Fruit fly (Drosophila melanogaster) whole organism, embryonic: ENCODE results near the gene Neurl4.
A peak's percentile ranks its signal among the peaks of the same experiment; 100 is the strongest.

Experiments used
- B-H2 ChIP-seq: fragments of 200-800 bp; sonication (Bioruptor generic); optimal IDR thresholded peaks from 2 replicates; lab custom pipeline; 2018; ENCODE audit warnings: missing biosample characterization, mild to moderate bottlenecking, missing genetic modification characterization
- CG10267 ChIP-seq: fragments of 200-800 bp; sonication (Bioruptor generic); optimal IDR thresholded peaks from 2 replicates; lab custom pipeline; 2018; ENCODE audit warnings: missing biosample characterization, mild to moderate bottlenecking, missing genetic modification characterization, moderate library complexity
- CG11085 ChIP-seq: fragments of 200-800 bp; sonication (Bioruptor generic); IDR thresholded peaks from 2 replicates; pipeline ENCODE4 v1.3.6; 2022; ENCODE audit warnings: missing biosample characterization, missing genetic modification characterization
- CG12236 ChIP-seq: fragments of 200-800 bp; sonication (Bioruptor generic); optimal IDR thresholded peaks from 2 replicates; lab custom pipeline; 2016; ENCODE audit warnings: missing biosample characterization, missing genetic modification characterization
- CG12659 ChIP-seq: fragments of 200-800 bp; sonication (Bioruptor generic); optimal IDR thresholded peaks from 3 replicates; lab custom pipeline; 2017; ENCODE audit warnings: mild to moderate bottlenecking, missing biosample characterization, missing genetic modification reagents, missing genetic modification characterization
- CG13775 ChIP-seq: fragments of 200-800 bp; sonication (Bioruptor generic); optimal IDR thresholded peaks from 3 replicates; lab custom pipeline; 2017; ENCODE audit warnings: missing biosample characterization, mild to moderate bottlenecking, missing genetic modification characterization
- CG14050 ChIP-seq: fragments of 200-800 bp; sonication (Bioruptor generic); IDR thresholded peaks from 3 replicates; pipeline ENCODE4 v1.3.6; 2022; ENCODE audit warnings: missing biosample characterization, missing genetic modification characterization
- CG15269 ChIP-seq: fragments of 200-800 bp; sonication (Bioruptor generic); optimal IDR thresholded peaks from 2 replicates; lab custom pipeline; 2018; ENCODE audit warnings: missing biosample characterization, mild to moderate bottlenecking, missing genetic modification characterization, moderate library complexity
- CG17361 ChIP-seq: fragments of 200-800 bp; sonication (Bioruptor generic); IDR thresholded peaks from 3 replicates; pipeline ENCODE4 v1.3.6; 2022; ENCODE audit warnings: missing biosample characterization, missing genetic modification characterization
- CG17829 ChIP-seq: fragments of 200-800 bp; optimal IDR thresholded peaks from 2 replicates; lab custom pipeline; 2019; ENCODE audit warnings: missing biosample characterization, mild to moderate bottlenecking, missing genetic modification characterization, moderate library complexity
- CG18476 ChIP-seq: fragments of 200-800 bp; sonication (Bioruptor generic); optimal IDR thresholded peaks from 2 replicates; lab custom pipeline; 2016; ENCODE audit warnings: missing biosample characterization, mild to moderate bottlenecking, missing genetic modification characterization
- CG34422 ChIP-seq: fragments of 200-800 bp; sonication (Bioruptor generic); IDR thresholded peaks from 3 replicates; pipeline ENCODE4 v1.3.6; 2022; ENCODE audit warnings: missing biosample characterization, missing genetic modification characterization
- CG43689 ChIP-seq: fragments of 200-800 bp; sonication (Bioruptor generic); IDR thresholded peaks from 2 replicates; pipeline ENCODE4 v1.3.6; 2022; ENCODE audit warnings: missing biosample characterization, missing genetic modification characterization
- CG8924 ChIP-seq: fragments of 200-800 bp; optimal IDR thresholded peaks from 3 replicates; lab custom pipeline; 2019; ENCODE audit warnings: missing biosample characterization, mild to moderate bottlenecking, missing genetic modification characterization, moderate library complexity
- CG9932 ChIP-seq: fragments of 200-800 bp; sonication (Bioruptor generic); IDR thresholded peaks from 2 replicates; pipeline ENCODE4 v1.3.6; 2022; ENCODE audit warnings: missing biosample characterization, missing genetic modification characterization
- Doc3 ChIP-seq: fragments of 200-800 bp; sonication (Bioruptor generic); IDR thresholded peaks from 3 replicates; pipeline ENCODE4 v1.3.6; 2022; ENCODE audit warnings: missing biosample characterization, missing genetic modification characterization; ENCODE audit not compliant: partially characterized antibody
- Dref ChIP-seq: fragments of 200-800 bp; sonication (Bioruptor generic); IDR thresholded peaks from 2 replicates; pipeline ENCODE4 v1.3.6; 2022; ENCODE audit warnings: missing biosample characterization, missing genetic modification characterization
- E2f2 ChIP-seq: fragments of 200-800 bp; sonication (Bioruptor generic); IDR thresholded peaks from 2 replicates; pipeline ENCODE4 v1.3.6; 2022; ENCODE audit warnings: missing biosample characterization, missing genetic modification characterization
- ERR ChIP-seq: fragments of 200-800 bp; sonication (Bioruptor generic); optimal IDR thresholded peaks from 2 replicates; lab custom pipeline; 2016; ENCODE audit warnings: missing biosample characterization, missing genetic modification characterization
- Elba2 ChIP-seq: fragments of 200-800 bp; sonication (Bioruptor generic); optimal IDR thresholded peaks from 3 replicates; lab custom pipeline; 2016; ENCODE audit warnings: missing biosample characterization, missing genetic modification characterization
- Hr39 ChIP-seq: fragments of >200 bp; optimal IDR thresholded peaks from 2 replicates; lab custom pipeline; 2017
- MESR4 ChIP-seq: fragments of 200-800 bp; sonication (Bioruptor generic); optimal IDR thresholded peaks from 2 replicates; lab custom pipeline; 2018; ENCODE audit warnings: missing biosample characterization, mild to moderate bottlenecking, missing genetic modification characterization, moderate library complexity
- Mad ChIP-seq: fragments of 200-800 bp; sonication (Bioruptor generic); optimal IDR thresholded peaks from 2 replicates; lab custom pipeline; 2016; ENCODE audit warnings: missing biosample characterization, missing genetic modification characterization
- Rfx ChIP-seq: fragments of 200-800 bp; sonication (Bioruptor generic); IDR thresholded peaks from 2 replicates; pipeline ENCODE4 v1.3.6; 2022; ENCODE audit warnings: missing biosample characterization, missing genetic modification characterization
- Sin3A ChIP-seq: fragments of >200 bp; optimal IDR thresholded peaks from 2 replicates; lab custom pipeline; 2018
- Sry-δ ChIP-seq: fragments of 200-800 bp; sonication (Bioruptor generic); optimal IDR thresholded peaks from 2 replicates; lab custom pipeline; 2016; ENCODE audit warnings: missing biosample characterization, missing genetic modification characterization
- al ChIP-seq: fragments of 200-800 bp; sonication (Bioruptor generic); IDR thresholded peaks from 2 replicates; pipeline ENCODE4 v1.3.6; 2022; ENCODE audit warnings: missing biosample characterization, missing genetic modification characterization
- ap ChIP-seq: fragments of 200-800 bp; sonication (Bioruptor generic); IDR thresholded peaks from 2 replicates; pipeline ENCODE4 v1.3.6; 2022; ENCODE audit warnings: missing biosample characterization, missing genetic modification characterization
- bsh ChIP-seq, 2 experiments: fragments of 200-800 bp; sonication (Bioruptor generic); optimal IDR thresholded peaks; 2 replicates each; lab custom pipeline; 2017 to 2018; ENCODE audit warnings: mild to moderate bottlenecking in 2 of 2, missing biosample characterization in 2 of 2, missing genetic modification characterization in 2 of 2, moderate library complexity in 1 of 2
- caup ChIP-seq: fragments of 200-800 bp; sonication (Bioruptor generic); optimal IDR thresholded peaks from 3 replicates; lab custom pipeline; 2017; ENCODE audit warnings: missing biosample characterization, mild to moderate bottlenecking, missing genetic modification characterization, moderate library complexity; ENCODE audit not compliant: severe bottlenecking
- corto ChIP-seq: fragments of 200-800 bp; sonication (Bioruptor generic); optimal IDR thresholded peaks from 2 replicates; lab custom pipeline; 2016; ENCODE audit warnings: missing biosample characterization, mild to moderate bottlenecking, missing genetic modification characterization, moderate library complexity
- dmrt11E ChIP-seq: fragments of 200-800 bp; sonication (Bioruptor generic); optimal IDR thresholded peaks from 3 replicates; lab custom pipeline; 2018; ENCODE audit warnings: missing biosample characterization, mild to moderate bottlenecking, missing genetic modification characterization, moderate library complexity
- emc ChIP-seq: fragments of 200-800 bp; sonication (Bioruptor generic); optimal IDR thresholded peaks from 2 replicates; lab custom pipeline; 2016; ENCODE audit warnings: missing biosample characterization, missing genetic modification characterization
- en ChIP-seq: fragments of 200-800 bp; sonication (Bioruptor generic); optimal IDR thresholded peaks from 2 replicates; lab custom pipeline; 2016; ENCODE audit warnings: missing biosample characterization, missing genetic modification characterization
- fu2 ChIP-seq: fragments of 200-800 bp; sonication (Bioruptor generic); optimal IDR thresholded peaks from 2 replicates; lab custom pipeline; 2016; ENCODE audit warnings: missing biosample characterization, missing genetic modification characterization
- h ChIP-seq: fragments of >200 bp; optimal IDR thresholded peaks from 2 replicates; lab custom pipeline; 2017
- ham ChIP-seq: fragments of 200-800 bp; sonication (Bioruptor generic); IDR thresholded peaks from 2 replicates; pipeline ENCODE4 v1.3.6; 2022; ENCODE audit warnings: missing biosample characterization, missing genetic modification characterization
- hkb ChIP-seq, 2 experiments: fragments of 200-800 bp in 1 of 2; fragments of >200 bp in 1 of 2; sonication (Bioruptor generic) in 1 of 2; IDR thresholded peaks in 1 of 2; optimal IDR thresholded peaks in 1 of 2; 2 replicates each; pipeline versions ENCODE4 v1.3.6 to Lab custom; 2017 to 2022; ENCODE audit warnings: missing biosample characterization in 1 of 2, missing genetic modification characterization in 1 of 2
- kni ChIP-seq: fragments of 200-800 bp; sonication (Bioruptor generic); optimal IDR thresholded peaks from 3 replicates; lab custom pipeline; 2017; ENCODE audit warnings: mild to moderate bottlenecking, missing biosample characterization, missing genetic modification reagents, missing genetic modification characterization
- knrl ChIP-seq: fragments of 200-800 bp; sonication (Bioruptor generic); IDR thresholded peaks from 3 replicates; pipeline ENCODE4 v1.3.6; 2022; ENCODE audit warnings: missing biosample characterization, missing genetic modification characterization; ENCODE audit not compliant: partially characterized antibody
- mld ChIP-seq: fragments of 200-800 bp; sonication (Bioruptor generic); IDR thresholded peaks from 3 replicates; pipeline ENCODE4 v1.3.6; 2022; ENCODE audit warnings: missing biosample characterization, missing genetic modification characterization; ENCODE audit not compliant: partially characterized antibody
- oc ChIP-seq: fragments of 200-800 bp; sonication (Bioruptor generic); optimal IDR thresholded peaks from 2 replicates; lab custom pipeline; 2018; ENCODE audit warnings: missing biosample characterization, mild to moderate bottlenecking, missing genetic modification characterization, moderate library complexity
- org-1 ChIP-seq: fragments of 200-800 bp; sonication (Bioruptor generic); optimal IDR thresholded peaks from 2 replicates; lab custom pipeline; 2017; ENCODE audit warnings: missing biosample characterization, missing genetic modification characterization
- peb ChIP-seq: fragments of 200-800 bp; sonication (Bioruptor generic); IDR thresholded peaks from 2 replicates; pipeline ENCODE4 v1.3.6; 2022; ENCODE audit warnings: missing biosample characterization, missing genetic modification characterization
- repo ChIP-seq: fragments of 200-800 bp; sonication (Bioruptor generic); optimal IDR thresholded peaks from 2 replicates; lab custom pipeline; 2016; ENCODE audit warnings: missing biosample characterization, missing genetic modification characterization
- run ChIP-seq: fragments of 200-800 bp; sonication (Bioruptor generic); optimal IDR thresholded peaks from 3 replicates; lab custom pipeline; 2018; ENCODE audit warnings: missing biosample characterization, mild to moderate bottlenecking, missing genetic modification characterization
- vnd ChIP-seq: fragments of 200-800 bp; sonication (Bioruptor generic); IDR thresholded peaks from 3 replicates; pipeline ENCODE4 v1.3.6; 2022; ENCODE audit warnings: missing biosample characterization, missing genetic modification characterization; ENCODE audit not compliant: partially characterized antibody
- yki ChIP-seq: fragments of >200 bp; optimal IDR thresholded peaks from 3 replicates; lab custom pipeline; 2018
- zen2 ChIP-seq: fragments of 200-800 bp; sonication (Bioruptor generic); IDR thresholded peaks from 3 replicates; pipeline ENCODE4 v1.3.6; 2022; ENCODE audit warnings: missing biosample characterization, missing genetic modification characterization; ENCODE audit not compliant: partially characterized antibody

The Neurl4 gene

DNA sequence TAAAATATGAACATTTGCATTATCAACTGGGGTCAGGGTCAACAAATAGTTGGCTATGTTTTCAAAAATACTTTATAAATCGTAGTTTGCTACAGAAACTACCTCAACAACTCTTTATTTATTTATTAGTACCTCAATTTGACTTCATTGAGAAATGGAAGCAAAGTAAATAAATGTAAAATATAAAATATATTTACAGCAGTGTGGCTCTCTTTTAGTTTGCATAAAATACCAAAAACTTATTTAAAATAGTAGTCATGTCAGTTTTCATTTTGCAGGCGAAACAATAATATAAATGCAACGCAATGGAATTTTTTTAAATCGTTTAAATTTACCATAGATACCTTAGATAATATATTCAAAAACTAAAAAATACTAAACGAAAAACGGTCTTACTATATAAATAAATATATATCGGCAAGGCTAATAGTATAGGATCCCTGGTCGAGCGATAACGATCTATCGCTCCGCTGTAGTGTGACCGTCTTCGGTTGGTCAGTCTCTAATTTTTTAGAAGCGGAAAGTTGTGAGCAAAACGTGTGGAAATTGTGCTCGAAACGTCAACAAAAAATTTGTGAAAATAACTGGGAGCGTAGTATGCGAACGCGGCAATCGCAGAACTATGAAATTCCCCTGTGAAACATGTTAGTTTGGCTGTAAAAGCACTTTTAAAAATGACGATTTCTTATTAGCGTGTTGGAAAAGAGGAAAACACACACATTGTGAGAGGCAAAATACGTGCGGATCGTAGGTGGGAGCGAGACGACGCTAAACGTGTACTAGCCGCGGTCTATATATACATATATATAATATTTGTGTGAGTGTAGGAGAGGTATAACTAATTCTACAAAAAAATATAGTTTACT lies 47.8 kb downstream of the Neurl4 start, which contains the start of the genes Nprl3 and upSET (continued):
- peak; percentile 20; the same call in 1 of the 3 replicates for TF ChIP-seq zen2 (GFP tag; lab: Robert Waterston, UW)
- no peak for TF ChIP-seq h (lab: Kevin White, UChicago)
- no peak for TF ChIP-seq oc (tag; lab: Kevin White, UChicago)
- no peak for TF ChIP-seq hkb (optimal IDR thresholded peaks at IDR 0.05; lab: Kevin White, UChicago)
- TF ChIP-seq hkb (GFP tag; IDR thresholded peaks at IDR 0.05; lab: Robert Waterston, UW): 0 out of 2 replicates have a peak, but pooled peaks have one; percentile 24
- TF ChIP-seq Dref (GFP tag; lab: Robert Waterston, UW): peak; percentile 68
- peak; percentile 90; the same call in 2 of the 3 replicates for TF ChIP-seq knrl (GFP tag; lab: Robert Waterston, UW)
- TF ChIP-seq repo (GFP tag; lab: Kevin White, UChicago): no peak
- no peak for TF ChIP-seq emc
- no peak for TF ChIP-seq bsh (GFP tag; optimal IDR thresholded peaks at IDR 0.05; lab: Kevin White, UChicago)
- TF ChIP-seq Hr39 (lab: Kevin White, UChicago): no peak
- TF ChIP-seq run: no peak
- peak; percentile 63 for TF ChIP-seq CG10267
- TF ChIP-seq B-H2 (GFP tag; lab: Kevin White, UChicago): no peak
- TF ChIP-seq ap (GFP tag; lab: Robert Waterston, UW): no peak
- TF ChIP-seq corto (GFP tag; lab: Kevin White, UChicago): no peak
- TF ChIP-seq CG17361 (GFP tag; lab: Robert Waterston, UW): peak; percentile 63; the same call in 2 of the 3 replicates
- no peak for TF ChIP-seq CG12236 (GFP tag; lab: Kevin White, UChicago)
- no peak for TF ChIP-seq dmrt11E
- TF ChIP-seq fu2 (GFP tag; lab: Kevin White, UChicago): no peak
- TF ChIP-seq Sin3A (lab: Kevin White, UChicago): peak; percentile 52
- no peak for TF ChIP-seq caup
- no peak for TF ChIP-seq ERR
- peak; percentile 53 for TF ChIP-seq CG12659 (GFP tag; lab: Kevin White, UChicago)
- TF ChIP-seq CG34422 (GFP tag; lab: Robert Waterston, UW): peak; percentile 34; the same call in 1 of the 3 replicates
- peak; percentile 79; the same call in 2 of the 3 replicates for TF ChIP-seq mld (GFP tag; lab: Robert Waterston, UW)
- peak; percentile 18 for TF ChIP-seq CG13775 (GFP tag; lab: Kevin White, UChicago)
- TF ChIP-seq CG8924 (tag; lab: Kevin White, UChicago): no peak
- TF ChIP-seq yki: no peak
- TF ChIP-seq kni (GFP tag; lab: Kevin White, UChicago): no peak
- no peak for TF ChIP-seq CG15269 (tag; lab: Kevin White, UChicago)
- peak; percentile 17; the same call in 1 of the 2 replicates for TF ChIP-seq CG9932 (GFP tag; lab: Robert Waterston, UW)
- no peak for TF ChIP-seq org-1 (GFP tag; lab: Kevin White, UChicago)
- TF ChIP-seq CG43689: no peak
- peak; percentile 87 for TF ChIP-seq Elba2 (GFP tag; lab: Kevin White, UChicago)
- TF ChIP-seq E2f2 (GFP tag; lab: Robert Waterston, UW): 0 out of 2 replicates have a peak, but pooled peaks have one; percentile 22
- no peak for TF ChIP-seq ham
- TF ChIP-seq CG11085: no peak
- TF ChIP-seq MESR4: peak; percentile 40
- peak; percentile 80 for TF ChIP-seq Sry-δ (GFP tag; lab: Kevin White, UChicago)
- no peak for TF ChIP-seq Mad
- peak; percentile 38; the same call in 1 of the 2 replicates for TF ChIP-seq Rfx (GFP tag; lab: Robert Waterston, UW)
- TF ChIP-seq vnd (GFP tag; lab: Robert Waterston, UW): peak; percentile 81
- peak; percentile 80 for TF ChIP-seq Doc3 (GFP tag; lab: Robert Waterston, UW)
- no peak for TF ChIP-seq al (GFP tag; lab: Robert Waterston, UW)
- no peak for TF ChIP-seq peb (GFP tag; lab: Robert Waterston, UW)
- no peak for TF ChIP-seq CG14050 (GFP tag; lab: Robert Waterston, UW)
- no peak for TF ChIP-seq en (GFP tag; lab: Kevin White, UChicago)
- peak; percentile 46 for TF ChIP-seq CG17829 (tag; lab: Kevin White, UChicago)
- TF ChIP-seq CG18476 (GFP tag; lab: Kevin White, UChicago): no peak
